Fruit fly (Drosophila melanogaster): ENCODE data around the gene Men-b.

Men-b gene

DNA sequence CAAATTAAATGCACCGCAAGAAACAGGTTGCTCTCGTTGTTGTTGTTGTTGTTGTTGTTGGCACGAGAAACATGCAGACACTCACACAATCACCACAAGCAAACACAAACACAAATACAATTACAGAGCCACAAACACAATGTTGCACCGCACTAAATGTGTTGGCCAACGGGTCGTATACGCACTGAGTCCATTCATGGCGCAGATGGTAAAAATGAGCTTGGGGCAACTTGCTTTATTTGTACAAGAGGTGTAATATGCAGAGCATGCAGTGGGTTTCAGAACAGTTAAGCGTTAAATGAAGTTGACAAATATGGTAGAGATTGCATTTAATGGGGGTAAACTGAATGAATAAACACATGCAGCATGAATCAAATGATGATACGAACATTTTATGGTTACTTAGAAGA is 13.5 kb upstream of the Men-b start (continued):
- peak in 1 of 2 experiments; percentile 52 for TF ChIP-seq Eip74EF (GFP tag; optimal IDR thresholded peaks at IDR 0.05)
- peak; percentile 24 for TF ChIP-seq Hmr (GFP tag; optimal IDR thresholded peaks at IDR 0.05)
- no peak for TF ChIP-seq mam (GFP tag; optimal IDR thresholded peaks at IDR 0.05)
- TF ChIP-seq Aef1 (GFP tag; IDR thresholded peaks at IDR 0.05) = no peak
- TF ChIP-seq ci (GFP tag; IDR thresholded peaks at IDR 0.05) = peak; percentile 67; the same call in 2 of the 3 replicates
- no peak for TF ChIP-seq Ada2b (GFP tag; IDR thresholded peaks at IDR 0.05)
- TF ChIP-seq fru (optimal IDR thresholded peaks at IDR 0.05) = no peak
- no peak for TF ChIP-seq HmgZ (tag; optimal IDR thresholded peaks at IDR 0.05)
- TF ChIP-seq CG10543 (GFP tag; optimal IDR thresholded peaks at IDR 0.05) = no peak
- TF ChIP-seq CG16813 (GFP tag; IDR thresholded peaks at IDR 0.05; ENCODE audit: partially characterized antibody) = no peak
- no peak for TF ChIP-seq row (GFP tag; IDR thresholded peaks at IDR 0.05)
- peak; percentile 16 for TF ChIP-seq bab2 (GFP tag; optimal IDR thresholded peaks at IDR 0.05)
- TF ChIP-seq NFAT (GFP tag; IDR thresholded peaks at IDR 0.05) = no peak
- TF ChIP-seq HmgD (GFP tag; optimal IDR thresholded peaks at IDR 0.05) = no peak
- no peak for TF ChIP-seq klu (GFP tag; IDR thresholded peaks at IDR 0.05)
- no peak for TF ChIP-seq CG6791 (GFP tag; IDR thresholded peaks at IDR 0.05; ENCODE audit: partially characterized antibody)
- peak; percentile 26 for TF ChIP-seq CG14710 (tag; optimal IDR thresholded peaks at IDR 0.05)
- peak; percentile 38 for TF ChIP-seq CG4328 (GFP tag; optimal IDR thresholded peaks at IDR 0.05)
- TF ChIP-seq CG2120 (GFP tag; optimal IDR thresholded peaks at IDR 0.05) = no peak
- no peak for TF ChIP-seq CG1647 (GFP tag; optimal IDR thresholded peaks at IDR 0.05)
- no peak for TF ChIP-seq CkIIα-i1 (GFP tag; IDR thresholded peaks at IDR 0.05)
- no peak for TF ChIP-seq CG3065 (GFP tag; optimal IDR thresholded peaks at IDR 0.05)
- TF ChIP-seq CG17568 (GFP tag; optimal IDR thresholded peaks at IDR 0.05) = no peak
- TF ChIP-seq CG10654 (GFP tag; optimal IDR thresholded peaks at IDR 0.05) = peak; percentile 42
- TF ChIP-seq Dip2 (GFP tag; IDR thresholded peaks at IDR 0.05) = no peak
- TF ChIP-seq CG11456 (GFP tag; IDR thresholded peaks at IDR 0.05) = no peak
- no peak for TF ChIP-seq sug (tag; optimal IDR thresholded peaks at IDR 0.05)
- TF ChIP-seq CG9437 (GFP tag; optimal IDR thresholded peaks at IDR 0.05) = no peak
- no peak for TF ChIP-seq tgo (GFP tag; IDR thresholded peaks at IDR 0.05)
- TF ChIP-seq CG11085 (GFP tag; IDR thresholded peaks at IDR 0.05) = no peak
- TF ChIP-seq sens (GFP tag) = peak; percentile 90
- TF ChIP-seq nom (GFP tag; optimal IDR thresholded peaks at IDR 0.05) = no peak
- no peak for TF ChIP-seq repo (GFP tag; optimal IDR thresholded peaks at IDR 0.05)
- TF ChIP-seq tx (GFP tag; optimal IDR thresholded peaks at IDR 0.05) = no peak
- no peak for TF ChIP-seq Trl (optimal IDR thresholded peaks at IDR 0.05)
- TF ChIP-seq Trl (GFP tag; optimal IDR thresholded peaks at IDR 0.05) = peak; percentile 53
- no peak for TF ChIP-seq CG7357 (GFP tag; IDR thresholded peaks at IDR 0.05)
- TF ChIP-seq bbx (GFP tag; IDR thresholded peaks at IDR 0.05; ENCODE audit: partially characterized antibody) = no peak
- no peak for TF ChIP-seq CG10147 (GFP tag; optimal IDR thresholded peaks at IDR 0.05)
- TF ChIP-seq fd96Cb (tag; optimal IDR thresholded peaks at IDR 0.05) = peak; percentile 23
- peak; percentile 53 for TF ChIP-seq CG17186 (GFP tag; optimal IDR thresholded peaks at IDR 0.05)
- TF ChIP-seq unpg (GFP tag; optimal IDR thresholded peaks at IDR 0.05) = peak; percentile 28
- no peak for TF ChIP-seq Dbx (GFP tag; IDR thresholded peaks at IDR 0.05)
- TF ChIP-seq CG5180 (GFP tag; optimal IDR thresholded peaks at IDR 0.05) = peak; percentile 80
- no peak for TF ChIP-seq Stat92E (GFP tag; optimal IDR thresholded peaks at IDR 0.05)
- TF ChIP-seq Dek (tag; optimal IDR thresholded peaks at IDR 0.05) = no peak
- no peak for TF ChIP-seq HLHmδ (GFP tag; optimal IDR thresholded peaks at IDR 0.05)
- TF ChIP-seq trh (GFP tag; optimal IDR thresholded peaks at IDR 0.05) = peak; percentile 24
- TF ChIP-seq schlank (tag; optimal IDR thresholded peaks at IDR 0.05) = no peak
- no peak for TF ChIP-seq trem (tag; optimal IDR thresholded peaks at IDR 0.05)
- peak; percentile 91 for TF ChIP-seq CG4360 (GFP tag; IDR thresholded peaks at IDR 0.05)
- peak in 1 of 2 experiments; percentile 58 for TF ChIP-seq eve (GFP tag; optimal IDR thresholded peaks at IDR 0.05)

Measured in whole organism, embryonic.